Fruit fly (Drosophila melanogaster): ENCODE measurements around the gene Dhc93AB.

dm6 chr3R:21042399-21042798 lies at the start of gene Dhc93AB:
- TF ChIP-seq CG32121 (GFP tag; IDR thresholded peaks at IDR 0.05) (no peak), Snoo (tag; optimal IDR thresholded peaks at IDR 0.05) (no peak), CG17806 (tag; optimal IDR thresholded peaks at IDR 0.05) (no peak), EcR (GFP tag; optimal IDR thresholded peaks at IDR 0.05) (no peak), CG4496 (GFP tag; IDR thresholded peaks at IDR 0.05) (no peak), CG8159 (tag; optimal IDR thresholded peaks at IDR 0.05) (no peak), D1 (tag; optimal IDR thresholded peaks at IDR 0.05) (no peak), CG34367 (tag; optimal IDR thresholded peaks at IDR 0.05) (no peak), Pif1B (GFP tag; optimal IDR thresholded peaks at IDR 0.05) (no peak), rn (GFP tag; IDR thresholded peaks at IDR 0.05) (no peak), Ets98B (GFP tag; IDR thresholded peaks at IDR 0.05) (no peak)

Data from whole organism, pupa.